Worm (Caenorhabditis elegans) whole organism, late embryonic: ENCODE results near the gene csn-6.

Experiments used
- ceh-22 ChIP-seq: sonication (generic microtip); optimal IDR thresholded peaks from 2 replicates; lab custom pipeline; 2017; ENCODE audit warnings: missing biosample characterization, missing genetic modification characterization
- che-1 ChIP-seq: sonication (generic microtip); optimal IDR thresholded peaks from 2 replicates; lab custom pipeline; 2016; ENCODE audit warnings: mild to moderate bottlenecking, missing genetic modification characterization, missing compliant biosample characterization
- dve-1 ChIP-seq: sonication (generic microtip); optimal IDR thresholded peaks from 2 replicates; lab custom pipeline; 2017; ENCODE audit warnings: antibody characterized with exemption, mild to moderate bottlenecking, missing genetic modification characterization, missing compliant biosample characterization
- lim-6 ChIP-seq: sonication (generic microtip); optimal IDR thresholded peaks from 2 replicates; lab custom pipeline; 2016; ENCODE audit warnings: missing genetic modification characterization, missing compliant biosample characterization
- nhr-11 ChIP-seq: fragments of 150-350 bp; optimal IDR thresholded peaks from 2 replicates; lab custom pipeline; 2014; ENCODE audit warnings: missing biosample characterization, missing genetic modification characterization
- zip-5 ChIP-seq: sonication (generic microtip); optimal IDR thresholded peaks from 2 replicates; lab custom pipeline; 2016; ENCODE audit warnings: missing genetic modification characterization, missing compliant biosample characterization

DNA sequence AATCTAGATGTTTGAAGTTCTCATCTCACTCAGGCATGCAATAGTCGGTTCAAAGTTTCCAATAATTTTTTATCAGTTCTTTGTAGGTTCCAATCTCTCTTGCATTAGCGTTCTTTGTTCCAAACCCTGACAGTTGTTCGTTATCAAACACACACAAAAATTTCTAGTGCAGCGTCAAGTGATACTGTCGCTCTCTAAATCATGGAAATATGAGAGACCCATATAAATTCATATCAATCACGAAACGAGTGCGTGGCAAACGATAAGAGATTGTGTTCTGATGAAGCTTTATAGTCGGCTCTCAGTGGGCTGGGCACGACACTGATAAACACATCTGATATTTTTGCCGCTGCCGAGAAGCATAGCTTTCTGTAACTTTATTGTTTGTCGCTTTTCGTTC is 13.6 kb downstream of the csn-6 start:
- no peak for TF ChIP-seq ceh-22 (tag; lab: Kevin White, UChicago)
- TF ChIP-seq che-1 (tag; lab: Kevin White, UChicago): no peak
- TF ChIP-seq dve-1: no peak
- no peak for TF ChIP-seq lim-6 (tag; lab: Kevin White, UChicago)
- no peak for TF ChIP-seq zip-5 (tag; lab: Kevin White, UChicago)
- no peak for TF ChIP-seq nhr-11 (tag; lab: Kevin White, UChicago)
